Worm (Caenorhabditis elegans) whole organism, L3 larva: ENCODE data around the gene R102.2.

Source experiments
- R02D3.7 ChIP-seq: fragments of 150-350 bp; optimal IDR thresholded peaks from 2 replicates; lab custom pipeline; 2014; ENCODE audit warnings: missing biosample characterization, missing genetic modification characterization
- ZK546.5 ChIP-seq: sonication (generic microtip); optimal IDR thresholded peaks from 2 replicates; lab custom pipeline; 2017; ENCODE audit warnings: missing biosample characterization, missing genetic modification characterization
- aly-2 ChIP-seq: fragments of 150-350 bp; optimal IDR thresholded peaks from 2 replicates; lab custom pipeline; 2014; ENCODE audit warnings: missing biosample characterization, missing genetic modification characterization
- ama-1 ChIP-seq: fragments of 150-350 bp; optimal IDR thresholded peaks from 2 replicates; lab custom pipeline; 2018
- ceh-28 ChIP-seq: fragments of 150-350 bp; optimal IDR thresholded peaks from 2 replicates; lab custom pipeline; 2014; ENCODE audit warnings: missing biosample characterization, missing genetic modification reagents, missing genetic modification characterization
- ceh-82 ChIP-seq: fragments of 150-350 bp; optimal IDR thresholded peaks from 2 replicates; lab custom pipeline; 2014; ENCODE audit warnings: missing biosample characterization, missing genetic modification characterization
- ceh-9 ChIP-seq: sonication (generic microtip); optimal IDR thresholded peaks from 2 replicates; lab custom pipeline; 2018; ENCODE audit warnings: missing biosample characterization, missing genetic modification characterization
- daf-12 ChIP-seq: fragments of 150-350 bp; optimal IDR thresholded peaks from 2 replicates; lab custom pipeline; 2014; ENCODE audit warnings: missing biosample characterization, missing genetic modification reagents, missing genetic modification characterization
- egl-27 ChIP-seq: sonication (generic microtip); optimal IDR thresholded peaks from 4 replicates; lab custom pipeline; 2017; ENCODE audit warnings: missing biosample characterization, missing genetic modification reagents, missing genetic modification characterization
- egl-5 ChIP-seq: fragments of 150-350 bp; optimal IDR thresholded peaks from 2 replicates; lab custom pipeline; 2017; ENCODE audit warnings: missing biosample characterization, missing genetic modification reagents, missing genetic modification characterization, inconsistent platforms
- elt-2 ChIP-seq: sonication (generic microtip); optimal IDR thresholded peaks from 2 replicates; lab custom pipeline; 2016; ENCODE audit warnings: missing genetic modification reagents, mild to moderate bottlenecking, missing genetic modification characterization, missing compliant biosample characterization
- eor-1 ChIP-seq, 2 experiments: fragments of 150-350 bp; optimal IDR thresholded peaks; 2 replicates each; lab custom pipeline; 2014 to 2018; ENCODE audit warnings: missing biosample characterization in 2 of 2, missing genetic modification characterization in 2 of 2
- fkh-10 ChIP-seq: sonication (generic microtip); optimal IDR thresholded peaks from 2 replicates; lab custom pipeline; 2017; ENCODE audit warnings: missing biosample characterization, missing genetic modification reagents, missing genetic modification characterization
- fkh-2 ChIP-seq: fragments of 150-350 bp; optimal IDR thresholded peaks from 2 replicates; lab custom pipeline; 2014; ENCODE audit warnings: missing biosample characterization, missing genetic modification reagents, missing genetic modification characterization
- fos-1 ChIP-seq: fragments of 150-350 bp; optimal IDR thresholded peaks from 2 replicates; lab custom pipeline; 2014; ENCODE audit warnings: missing biosample characterization, missing genetic modification characterization
- jun-1 ChIP-seq: fragments of 150-350 bp; optimal IDR thresholded peaks from 2 replicates; lab custom pipeline; 2014; ENCODE audit warnings: missing biosample characterization, missing genetic modification reagents, missing genetic modification characterization
- lin-15B ChIP-seq: fragments of 150-350 bp; optimal IDR thresholded peaks from 2 replicates; lab custom pipeline; 2014; ENCODE audit warnings: missing biosample characterization, missing genetic modification characterization
- lin-39 ChIP-seq: fragments of 150-350 bp; optimal IDR thresholded peaks from 2 replicates; lab custom pipeline; 2018; ENCODE audit warnings: missing biosample characterization, missing genetic modification reagents, missing genetic modification characterization
- lsy-12 ChIP-seq: sonication (generic microtip); optimal IDR thresholded peaks from 2 replicates; lab custom pipeline; 2016; ENCODE audit warnings: mild to moderate bottlenecking, missing genetic modification characterization, missing compliant biosample characterization
- mml-1 ChIP-seq: fragments of 150-350 bp; sonication (generic microtip); optimal IDR thresholded peaks from 3 replicates; lab custom pipeline; 2014; ENCODE audit warnings: missing biosample characterization, missing genetic modification characterization
- nfya-1 ChIP-seq: sonication (generic microtip); optimal IDR thresholded peaks from 2 replicates; lab custom pipeline; 2017; ENCODE audit warnings: missing genetic modification characterization, mild to moderate bottlenecking, missing compliant biosample characterization, antibody characterized with exemption, moderate library complexity; ENCODE audit not compliant: insufficient read depth
- nhr-12 ChIP-seq: fragments of 150-350 bp; optimal IDR thresholded peaks from 2 replicates; lab custom pipeline; 2014; ENCODE audit warnings: missing biosample characterization, missing genetic modification characterization
- nhr-25 ChIP-seq: sonication (generic microtip); optimal IDR thresholded peaks from 2 replicates; lab custom pipeline; 2017; ENCODE audit warnings: missing biosample characterization, missing genetic modification characterization
- nhr-67 ChIP-seq: fragments of 150-350 bp; optimal IDR thresholded peaks from 2 replicates; lab custom pipeline; 2014; ENCODE audit warnings: missing biosample characterization, missing genetic modification characterization
- pqm-1 ChIP-seq: fragments of 150-350 bp; optimal IDR thresholded peaks from 2 replicates; lab custom pipeline; 2017; ENCODE audit warnings: missing biosample characterization, missing genetic modification characterization, inconsistent platforms
- sea-2 ChIP-seq: fragments of 150-350 bp; sonication (generic microtip); optimal IDR thresholded peaks from 4 replicates; lab custom pipeline; 2014; ENCODE audit warnings: missing biosample characterization, missing genetic modification reagents, missing genetic modification characterization
- skn-1 ChIP-seq: fragments of 150-350 bp; optimal IDR thresholded peaks from 2 replicates; lab custom pipeline; 2014; ENCODE audit warnings: missing biosample characterization, missing genetic modification characterization
- snpc-4 ChIP-seq: fragments of 150-350 bp; optimal IDR thresholded peaks from 2 replicates; lab custom pipeline; 2014; ENCODE audit warnings: missing biosample characterization, missing genetic modification characterization
- tbx-2 ChIP-seq: sonication (generic microtip); optimal IDR thresholded peaks from 2 replicates; lab custom pipeline; 2016; ENCODE audit warnings: mild to moderate bottlenecking, missing genetic modification characterization, missing compliant biosample characterization
- unc-39 ChIP-seq: sonication (generic microtip); optimal IDR thresholded peaks from 4 replicates; lab custom pipeline; 2017; ENCODE audit warnings: missing biosample characterization, missing genetic modification characterization
- unc-62 ChIP-seq: fragments of 150-350 bp; sonication (generic microtip); optimal IDR thresholded peaks from 4 replicates; lab custom pipeline; 2014; ENCODE audit warnings: missing biosample characterization, missing genetic modification reagents, missing genetic modification characterization
- ztf-11 ChIP-seq: fragments of 150-350 bp; optimal IDR thresholded peaks from 2 replicates; lab custom pipeline; 2014; ENCODE audit warnings: missing biosample characterization, missing genetic modification characterization
- ztf-4 ChIP-seq: fragments of 150-350 bp; optimal IDR thresholded peaks from 2 replicates; lab custom pipeline; 2014; ENCODE audit warnings: missing biosample characterization, missing genetic modification characterization

Gene R102.2

ce11 chrIV:10714594-10714993 lies 27.2 kb downstream of the R102.2 start (continued):
- no peak for TF ChIP-seq egl-5 (tag; lab: Kevin White, UChicago)

- TF ChIP-seq unc-39 (tag; lab: Kevin White, UChicago) (no peak), fkh-2 (no peak), lsy-12 (tag; lab: Kevin White, UChicago) (no peak), jun-1 (tag; lab: Kevin White, UChicago) (no peak), ceh-82 (no peak), fos-1 (tag; lab: Kevin White, UChicago) (no peak), daf-12 (tag; lab: Kevin White, UChicago) (no peak), ztf-11 (tag; lab: Kevin White, UChicago) (no peak), egl-27 (tag; lab: Kevin White, UChicago) (no peak), egl-5 (tag; lab: Kevin White, UChicago) (no peak), unc-62 (no peak), nhr-25 (tag; lab: Kevin White, UChicago) (no peak), nhr-67 (tag; lab: Kevin White, UChicago) (no peak), tbx-2 (tag; lab: Kevin White, UChicago) (no peak)
These were observed 28.9 kb downstream of the R102.2 start, which contains the start of gene ncx-3 for ce11 chrIV:10716348-10716747. TSS of gene ncx-3 (plus strand) at chrIV:10716648.

ce11 chrIV:10718075-10718474 lies 30.7 kb downstream of the R102.2 start:
- no peak for TF ChIP-seq R02D3.7 (tag; lab: Kevin White, UChicago)
- no peak for TF ChIP-seq skn-1 (tag; lab: Kevin White, UChicago)
- no peak for TF ChIP-seq jun-1 (tag; lab: Kevin White, UChicago)
- no peak for TF ChIP-seq lin-15B (tag; lab: Kevin White, UChicago)
- no peak for TF ChIP-seq ztf-4 (tag; lab: Kevin White, UChicago)
- no peak for TF ChIP-seq pqm-1 (tag; lab: Kevin White, UChicago)
- TF ChIP-seq ama-1 (lab: Kevin White, UChicago) = no peak
- TF ChIP-seq elt-2 (tag; lab: Kevin White, UChicago) = no peak
- TF ChIP-seq sea-2 (GFP tag; lab: Kevin White, UChicago) = no peak
- no peak for TF ChIP-seq lin-39 (tag; lab: Kevin White, UChicago)
- TF ChIP-seq ztf-11 (tag; lab: Kevin White, UChicago) = no peak
- TF ChIP-seq ceh-28 (tag; lab: Kevin White, UChicago) = no peak
- no peak for TF ChIP-seq nfya-1 (tag; lab: Kevin White, UChicago)
- TF ChIP-seq ZK546.5 (tag; lab: Kevin White, UChicago) = no peak
- TF ChIP-seq nhr-12 = no peak
- no peak for TF ChIP-seq fkh-10 (GFP tag; lab: Kevin White, UChicago)
- no peak for TF ChIP-seq mml-1 (tag; lab: Kevin White, UChicago)

- no peak for TF ChIP-seq nhr-25 (tag; lab: Kevin White, UChicago)
- TF ChIP-seq ceh-28 (tag; lab: Kevin White, UChicago) = no peak
- no peak for TF ChIP-seq eor-1 (tag; optimal IDR thresholded peaks at IDR 0.05; lab: Kevin White, UChicago)
- TF ChIP-seq snpc-4 (tag; lab: Kevin White, UChicago) = no peak
These were observed 31.5 kb downstream of the R102.2 start for ce11 chrIV:10718865-10719264.

- no peak for TF ChIP-seq ceh-9 (tag; lab: Kevin White, UChicago)
- no peak for TF ChIP-seq aly-2 (tag; lab: Kevin White, UChicago)
- TF ChIP-seq unc-62 = no peak
These were observed 40.3 kb downstream of the R102.2 start, which contains the start of gene ZC168.2 for ce11 chrIV:10727734-10728133. TSS of gene ZC168.2 (plus strand) at chrIV:10728034.
